Fruit fly (Drosophila melanogaster): Measurements from ENCODE around the gene CG13712.

CG13712 gene

dm6 chr3L:4720510-4721157, 10.9 kb upstream of the CG13712 start (continued):
- TF ChIP-seq Dip2 (GFP tag; IDR thresholded peaks at IDR 0.05) = no peak
- peak; percentile 37; the same call in 1 of the 2 replicates for TF ChIP-seq ttk (GFP tag; IDR thresholded peaks at IDR 0.05)
- no peak for TF ChIP-seq Atf6 (GFP tag; IDR thresholded peaks at IDR 0.05)
- TF ChIP-seq CG8944 (GFP tag; optimal IDR thresholded peaks at IDR 0.05) = no peak
- TF ChIP-seq lmd (GFP tag; IDR thresholded peaks at IDR 0.05) = peak; percentile 37; the same call in 1 of the 2 replicates
- TF ChIP-seq NC2α (GFP tag; optimal IDR thresholded peaks at IDR 0.05) = no peak
- TF ChIP-seq CG31224 (GFP tag; IDR thresholded peaks at IDR 0.05) = no peak
- TF ChIP-seq CG8359 (GFP tag; optimal IDR thresholded peaks at IDR 0.05; ENCODE audit: borderline replicate concordance) = no peak
- no peak for TF ChIP-seq HHEX (GFP tag; optimal IDR thresholded peaks at IDR 0.05)
- TF ChIP-seq Nf-YC (tag; optimal IDR thresholded peaks at IDR 0.05) = no peak
- no peak for TF ChIP-seq CG7271 (tag; optimal IDR thresholded peaks at IDR 0.05)
- no peak for TF ChIP-seq Dad (GFP tag; optimal IDR thresholded peaks at IDR 0.05)
- no peak for TF ChIP-seq Nf-YB (GFP tag; optimal IDR thresholded peaks at IDR 0.05)
- TF ChIP-seq Adf1 (GFP tag; IDR thresholded peaks at IDR 0.05) = no peak
- no peak for TF ChIP-seq nerfin-1 (tag; optimal IDR thresholded peaks at IDR 0.05)
- TF ChIP-seq Ets97D (GFP tag; optimal IDR thresholded peaks at IDR 0.05) = no peak
- no peak for TF ChIP-seq sens-2 (GFP tag; IDR thresholded peaks at IDR 0.05)
- TF ChIP-seq rib (GFP tag; IDR thresholded peaks at IDR 0.05) = no peak
- TF ChIP-seq CG12391 (tag; optimal IDR thresholded peaks at IDR 0.05) = no peak
- TF ChIP-seq CG9609 (GFP tag; optimal IDR thresholded peaks at IDR 0.05) = no peak
- no peak for TF ChIP-seq CG15601 (tag; optimal IDR thresholded peaks at IDR 0.05)
- TF ChIP-seq CG6791 (GFP tag; IDR thresholded peaks at IDR 0.05; ENCODE audit: partially characterized antibody) = no peak
- TF ChIP-seq E2f2 (GFP tag; IDR thresholded peaks at IDR 0.05) = peak; percentile 29; the same call in 1 of the 2 replicates
- TF ChIP-seq slbo (GFP tag; IDR thresholded peaks at IDR 0.05) = no peak
- no peak for TF ChIP-seq CG4820 (GFP tag; optimal IDR thresholded peaks at IDR 0.05)
- TF ChIP-seq z (GFP tag; IDR thresholded peaks at IDR 0.05) = no peak
- peak; percentile 69 for TF ChIP-seq gem (tag; optimal IDR thresholded peaks at IDR 0.05)
- no peak for TF ChIP-seq Optix (GFP tag; IDR thresholded peaks at IDR 0.05)
- TF ChIP-seq E2f1 (GFP tag; IDR thresholded peaks at IDR 0.05) = peak; percentile 44; the same call in 1 of the 2 replicates
- no peak for TF ChIP-seq Hey (tag; optimal IDR thresholded peaks at IDR 0.05)
- peak; percentile 31 for TF ChIP-seq salm (tag; optimal IDR thresholded peaks at IDR 0.05)
- TF ChIP-seq CG16815 (GFP tag; optimal IDR thresholded peaks at IDR 0.05) = no peak
- no peak for TF ChIP-seq dan (GFP tag; IDR thresholded peaks at IDR 0.05)
- no peak for TF ChIP-seq yki (optimal IDR thresholded peaks at IDR 0.05)
- TF ChIP-seq Myb (GFP tag; optimal IDR thresholded peaks at IDR 0.05) = no peak
- no peak for TF ChIP-seq mirr (GFP tag; optimal IDR thresholded peaks at IDR 0.05)
- TF ChIP-seq CG30431 (GFP tag; optimal IDR thresholded peaks at IDR 0.05) = no peak
- no peak for TF ChIP-seq MTF-1 (GFP tag; optimal IDR thresholded peaks at IDR 0.05; ENCODE audit: borderline replicate concordance)
- TF ChIP-seq Neu2 (GFP tag; optimal IDR thresholded peaks at IDR 0.05; ENCODE audit: borderline replicate concordance) = no peak
- no peak for TF ChIP-seq CG6813 (GFP tag; optimal IDR thresholded peaks at IDR 0.05)
- peak in 1 of 2 experiments; percentile 36 for TF ChIP-seq Eip74EF (GFP tag; optimal IDR thresholded peaks at IDR 0.05)
- no peak for TF ChIP-seq CG6654 (GFP tag; optimal IDR thresholded peaks at IDR 0.05)
- no peak for TF ChIP-seq luna (GFP tag; optimal IDR thresholded peaks at IDR 0.05)
- TF ChIP-seq CG18619 (GFP tag; optimal IDR thresholded peaks at IDR 0.05) = no peak
- TF ChIP-seq stc (GFP tag; IDR thresholded peaks at IDR 0.05) = 0 out of 2 replicates have a peak, but pooled peaks have one; percentile 35
- TF ChIP-seq eve (GFP tag; optimal IDR thresholded peaks at IDR 0.05) = no peak
- TF ChIP-seq CG32532 (GFP tag; IDR thresholded peaks at IDR 0.05) = no peak
- TF ChIP-seq sima (GFP tag; optimal IDR thresholded peaks at IDR 0.05) = no peak
- no peak for TF ChIP-seq D (optimal IDR thresholded peaks at IDR 0.05)
- TF ChIP-seq D (GFP tag; optimal IDR thresholded peaks at IDR 0.05) = no peak
- no peak for TF ChIP-seq Vsx1 (GFP tag; optimal IDR thresholded peaks at IDR 0.05)

All from whole organism, embryonic.